Worm (Caenorhabditis elegans) whole organism, L4 larva: Measurements from ENCODE around the gene fbxa-66.

ENCODE experiments used
- ZK546.5 ChIP-seq, 2 experiments: sonication (generic microtip); optimal IDR thresholded peaks; 2 replicates each; lab custom pipeline; 2017; ENCODE audit warnings: missing biosample characterization in 2 of 2, missing genetic modification characterization in 2 of 2
- snpc-4 ChIP-seq: fragments of 150-350 bp; optimal IDR thresholded peaks from 2 replicates; lab custom pipeline; 2014; ENCODE audit warnings: missing biosample characterization, missing genetic modification characterization
- unc-62 ChIP-seq, 3 experiments: fragments of 150-350 bp in 1 of 3; sonication (generic microtip); optimal IDR thresholded peaks in 2 of 3; peaks in 1 of 3; 1 replicate in 1 of 3; 2 replicates in 2 of 3; lab custom pipeline; 2014 to 2017; ENCODE audit warnings: missing biosample characterization in 3 of 3, missing genetic modification characterization in 3 of 3, missing genetic modification reagents in 3 of 3, missing genotype in 1 of 3

- TF ChIP-seq snpc-4 (no peak), unc-62 (GFP tag; optimal IDR thresholded peaks at IDR 0.05 in 1 of 2; lab: Kevin White, UChicago) (peak in 1 of 2 experiments; percentile 41), unc-62 (tag; optimal IDR thresholded peaks at IDR 0.05; lab: Kevin White, UChicago) (no peak), ZK546.5 (tag; optimal IDR thresholded peaks at IDR 0.05; lab: Kevin White, UChicago) (no peak)
Observed at ce11 chrIII:2314678-2315077, 843 bp upstream of the fbxa-66 start.
